Fruit fly (Drosophila melanogaster): ENCODE results near the gene CG13248.

CG13248 gene

dm6 chr3L:20427449-20427848 is 17.1 kb upstream of the CG13248 start, which contains the start of gene CG5274:
Gene CG5274, minus strand, starts transcription at chr3L:20427666.
- no peak for TF ChIP-seq psq (GFP tag; optimal IDR thresholded peaks at IDR 0.05)
- TF ChIP-seq foxo (GFP tag; optimal IDR thresholded peaks at IDR 0.05): no peak
- TF ChIP-seq Hr78 (GFP tag; optimal IDR thresholded peaks at IDR 0.05): no peak
- TF ChIP-seq Hr83 (GFP tag; optimal IDR thresholded peaks at IDR 0.05; ENCODE audit: poor library complexity, severe bottlenecking): no peak
- TF ChIP-seq jim (GFP tag; optimal IDR thresholded peaks at IDR 0.05): no peak
- TF ChIP-seq woc (GFP tag; optimal IDR thresholded peaks at IDR 0.05): no peak
- no peak for TF ChIP-seq CrebA (GFP tag; optimal IDR thresholded peaks at IDR 0.05; ENCODE audit: borderline replicate concordance)
- no peak for TF ChIP-seq Mio (GFP tag; optimal IDR thresholded peaks at IDR 0.05)
- TF ChIP-seq Hnf4 (GFP tag; optimal IDR thresholded peaks at IDR 0.05): no peak
- no peak for TF ChIP-seq CG9705 (GFP tag; optimal IDR thresholded peaks at IDR 0.05)
- no peak for TF ChIP-seq dmrt93B (GFP tag; optimal IDR thresholded peaks at IDR 0.05)
- TF ChIP-seq OdsH (GFP tag; optimal IDR thresholded peaks at IDR 0.05): no peak
- TF ChIP-seq h (GFP tag; optimal IDR thresholded peaks at IDR 0.05): no peak
- no peak for TF ChIP-seq Rel (GFP tag; optimal IDR thresholded peaks at IDR 0.05)
- TF ChIP-seq Rel (tag; optimal IDR thresholded peaks at IDR 0.05): no peak
- no peak for TF ChIP-seq CG32264 (GFP tag; optimal IDR thresholded peaks at IDR 0.05)
- TF ChIP-seq N (GFP tag; optimal IDR thresholded peaks at IDR 0.05): no peak
- no peak for TF ChIP-seq ey (GFP tag; optimal IDR thresholded peaks at IDR 0.05)
- TF ChIP-seq sv (GFP tag; optimal IDR thresholded peaks at IDR 0.05): no peak

DNA sequence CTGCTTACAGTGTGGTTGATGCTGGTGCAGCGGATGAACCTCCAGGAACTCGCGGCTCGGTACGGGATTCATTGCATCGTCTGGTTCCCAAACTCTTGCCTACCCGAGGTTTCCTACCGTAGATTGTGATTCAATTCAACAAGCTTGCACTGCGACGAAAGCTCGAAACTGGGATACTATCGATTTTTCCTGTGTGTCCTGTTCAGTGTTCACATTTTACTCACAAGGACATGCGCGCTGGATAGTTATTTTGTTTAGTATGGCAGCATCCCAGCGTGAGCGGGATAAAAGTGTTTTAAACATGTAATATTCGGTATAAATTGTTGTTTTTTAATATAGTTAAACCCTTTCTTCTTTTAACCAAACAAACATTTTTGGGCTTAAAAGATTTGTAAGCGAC is 15.5 kb upstream of the CG13248 start, which contains the start of gene CG5282:
CG5282 (minus strand) TSS at position 184 of the 400 bp plus-strand sequence.
- TF ChIP-seq brk (GFP tag; optimal IDR thresholded peaks at IDR 0.05) (no peak), HLH106 (tag; optimal IDR thresholded peaks at IDR 0.05) (no peak), GATAd (GFP tag; optimal IDR thresholded peaks at IDR 0.05) (no peak), Hr83 (GFP tag; optimal IDR thresholded peaks at IDR 0.05; ENCODE audit: poor library complexity, severe bottlenecking) (no peak), sv (GFP tag; optimal IDR thresholded peaks at IDR 0.05) (no peak), ey (GFP tag; optimal IDR thresholded peaks at IDR 0.05) (no peak), fru (GFP tag; optimal IDR thresholded peaks at IDR 0.05) (no peak), dmrt93B (GFP tag; optimal IDR thresholded peaks at IDR 0.05) (no peak), br (GFP tag; optimal IDR thresholded peaks at IDR 0.05) (no peak), pan (optimal IDR thresholded peaks at IDR 0.05) (no peak), Dfd (GFP tag; optimal IDR thresholded peaks at IDR 0.05) (no peak), dsf (GFP tag; optimal IDR thresholded peaks at IDR 0.05; ENCODE audit: borderline replicate concordance) (no peak), foxo (GFP tag; optimal IDR thresholded peaks at IDR 0.05) (no peak), N (GFP tag; optimal IDR thresholded peaks at IDR 0.05) (no peak), tai (GFP tag; optimal IDR thresholded peaks at IDR 0.05) (no peak), sage (GFP tag; optimal IDR thresholded peaks at IDR 0.05) (no peak), Hr78 (GFP tag; optimal IDR thresholded peaks at IDR 0.05) (no peak)

DNA sequence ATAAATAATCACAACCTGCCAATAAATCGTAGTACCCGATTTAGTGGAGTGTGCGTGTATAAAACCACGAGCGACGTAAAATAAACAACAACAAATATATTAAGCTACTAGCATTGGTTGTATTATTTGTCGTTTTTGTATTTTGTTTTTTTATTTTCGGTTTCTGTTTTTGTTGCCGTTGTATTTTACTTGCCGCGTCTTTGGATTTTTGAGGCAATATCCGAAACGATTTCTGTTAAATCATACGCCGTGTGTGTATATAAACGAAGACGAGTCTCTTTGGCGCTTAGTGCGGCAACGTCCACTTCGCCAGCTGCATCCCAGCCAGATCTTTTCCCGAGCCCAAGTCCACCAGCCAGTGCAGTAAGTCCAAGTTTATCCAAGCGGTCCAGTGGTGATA is 2.9 kb upstream of the CG13248 start, which contains the start of gene zye:
zye (plus strand) TSS at position 301 of the 400 bp plus-strand sequence.
- TF ChIP-seq h (GFP tag; optimal IDR thresholded peaks at IDR 0.05) (no peak), Dif (GFP tag; optimal IDR thresholded peaks at IDR 0.05; ENCODE audit: partially characterized antibody) (no peak), psq (GFP tag; optimal IDR thresholded peaks at IDR 0.05) (no peak), Rel (GFP tag; optimal IDR thresholded peaks at IDR 0.05) (no peak), Rel (tag; optimal IDR thresholded peaks at IDR 0.05) (no peak), HLH106 (tag; optimal IDR thresholded peaks at IDR 0.05) (no peak), usp (GFP tag; optimal IDR thresholded peaks at IDR 0.05) (no peak), CG9705 (GFP tag; optimal IDR thresholded peaks at IDR 0.05) (no peak), Myc (optimal IDR thresholded peaks at IDR 0.05) (no peak), sv (GFP tag; optimal IDR thresholded peaks at IDR 0.05) (no peak), Jra (GFP tag; optimal IDR thresholded peaks at IDR 0.05) (no peak), ey (GFP tag; optimal IDR thresholded peaks at IDR 0.05) (no peak), sage (GFP tag; optimal IDR thresholded peaks at IDR 0.05) (no peak), foxo (GFP tag; optimal IDR thresholded peaks at IDR 0.05) (no peak), woc (GFP tag; optimal IDR thresholded peaks at IDR 0.05) (no peak), OdsH (GFP tag; optimal IDR thresholded peaks at IDR 0.05) (no peak), br (GFP tag; optimal IDR thresholded peaks at IDR 0.05) (no peak), fru (GFP tag; optimal IDR thresholded peaks at IDR 0.05) (no peak), dl (GFP tag; optimal IDR thresholded peaks at IDR 0.05; ENCODE audit: insufficient read depth in 1 of 2, partially characterized antibody in 2 of 2) (no peak), rgr (GFP tag; optimal IDR thresholded peaks at IDR 0.05) (no peak)
